Worm (Caenorhabditis elegans) whole organism, L2 larva: ENCODE measurements around the gene K01A2.5.

Experiments used
- R02D3.7 ChIP-seq: fragments of 150-350 bp; optimal IDR thresholded peaks from 2 replicates; lab custom pipeline; 2014; ENCODE audit warnings: missing biosample characterization, missing genetic modification characterization
- Y55F3AM.14 ChIP-seq: fragments of 200-800 bp; sonication (Bioruptor generic); optimal IDR thresholded peaks from 2 replicates; lab custom pipeline; 2018; ENCODE audit warnings: mild to moderate bottlenecking, missing genetic modification characterization, missing compliant biosample characterization
- ZK546.5 ChIP-seq: sonication (generic microtip); optimal IDR thresholded peaks from 2 replicates; lab custom pipeline; 2017; ENCODE audit warnings: missing biosample characterization, missing genetic modification characterization
- alr-1 ChIP-seq: fragments of 150-350 bp; optimal IDR thresholded peaks from 2 replicates; lab custom pipeline; 2014; ENCODE audit warnings: missing biosample characterization, missing genetic modification characterization
- aly-2 ChIP-seq: fragments of 150-350 bp; optimal IDR thresholded peaks from 2 replicates; lab custom pipeline; 2014; ENCODE audit warnings: missing biosample characterization, missing genetic modification characterization
- blmp-1 ChIP-seq: sonication (generic microtip); optimal IDR thresholded peaks from 2 replicates; lab custom pipeline; 2017; ENCODE audit warnings: missing genetic modification characterization, mild to moderate bottlenecking, missing compliant biosample characterization, antibody characterized with exemption, moderate library complexity; ENCODE audit not compliant: insufficient read depth
- crh-2 ChIP-seq: sonication (generic microtip); optimal IDR thresholded peaks from 2 replicates; lab custom pipeline; 2017; ENCODE audit warnings: missing biosample characterization, missing genetic modification characterization
- elt-1 ChIP-seq: fragments of 150-350 bp; optimal IDR thresholded peaks from 2 replicates; lab custom pipeline; 2014; ENCODE audit warnings: missing biosample characterization, missing genetic modification characterization
- elt-3 ChIP-seq: sonication (generic microtip); optimal IDR thresholded peaks from 2 replicates; lab custom pipeline; 2017; ENCODE audit warnings: missing biosample characterization, missing genetic modification characterization
- fos-1 ChIP-seq: fragments of 150-350 bp; optimal IDR thresholded peaks from 2 replicates; lab custom pipeline; 2014; ENCODE audit warnings: missing biosample characterization, missing genetic modification characterization
- lin-11 ChIP-seq: fragments of 150-350 bp; sonication (generic microtip); optimal IDR thresholded peaks from 2 replicates; lab custom pipeline; 2014; ENCODE audit warnings: missing biosample characterization, missing genetic modification characterization, inconsistent platforms, mixed read lengths
- lin-13 ChIP-seq: fragments of 150-350 bp; optimal IDR thresholded peaks from 2 replicates; lab custom pipeline; 2014; ENCODE audit warnings: missing biosample characterization, missing genetic modification reagents, missing genetic modification characterization
- lin-39 ChIP-seq: fragments of 150-350 bp; optimal IDR thresholded peaks from 2 replicates; lab custom pipeline; 2014; ENCODE audit warnings: missing biosample characterization, missing genetic modification reagents, missing genetic modification characterization
- lsy-2 ChIP-seq, 2 experiments: fragments of 150-350 bp in 1 of 2; sonication (generic microtip) in 1 of 2; optimal IDR thresholded peaks; 2 replicates each; lab custom pipeline; 2014 to 2017; ENCODE audit warnings: missing biosample characterization in 2 of 2, missing genetic modification characterization in 2 of 2
- mab-5 ChIP-seq: fragments of 150-350 bp; optimal IDR thresholded peaks from 2 replicates; lab custom pipeline; 2014; ENCODE audit warnings: missing biosample characterization, missing genetic modification characterization
- mbf-1 ChIP-seq: sonication (generic microtip); optimal IDR thresholded peaks from 2 replicates; lab custom pipeline; 2017; ENCODE audit warnings: missing biosample characterization, missing genetic modification characterization
- nhr-10 ChIP-seq: sonication (generic microtip); optimal IDR thresholded peaks from 2 replicates; lab custom pipeline; 2017; ENCODE audit warnings: missing biosample characterization, missing genetic modification characterization
- nhr-11 ChIP-seq: fragments of 150-350 bp; optimal IDR thresholded peaks from 2 replicates; lab custom pipeline; 2014; ENCODE audit warnings: missing biosample characterization, missing genetic modification characterization
- nhr-12 ChIP-seq: fragments of 150-350 bp; optimal IDR thresholded peaks from 2 replicates; lab custom pipeline; 2014; ENCODE audit warnings: missing biosample characterization, missing genetic modification characterization
- nhr-129 ChIP-seq: fragments of 150-350 bp; optimal IDR thresholded peaks from 2 replicates; lab custom pipeline; 2014; ENCODE audit warnings: missing biosample characterization, missing genetic modification characterization
- nhr-21 ChIP-seq: fragments of 150-350 bp; optimal IDR thresholded peaks from 2 replicates; lab custom pipeline; 2014; ENCODE audit warnings: missing biosample characterization, missing genetic modification characterization
- nhr-23 ChIP-seq: fragments of 150-350 bp; optimal IDR thresholded peaks from 2 replicates; lab custom pipeline; 2014; ENCODE audit warnings: missing biosample characterization, missing genetic modification reagents, missing genetic modification characterization
- nhr-6 ChIP-seq: fragments of 150-350 bp; optimal IDR thresholded peaks from 2 replicates; lab custom pipeline; 2014; ENCODE audit warnings: missing biosample characterization, missing genetic modification characterization
- nhr-77 ChIP-seq: fragments of 150-350 bp; optimal IDR thresholded peaks from 2 replicates; lab custom pipeline; 2014; ENCODE audit warnings: missing biosample characterization, missing genetic modification characterization
- peb-1 ChIP-seq: fragments of 150-350 bp; optimal IDR thresholded peaks from 2 replicates; lab custom pipeline; 2014; ENCODE audit warnings: missing biosample characterization, missing genetic modification characterization
- sem-4 ChIP-seq: fragments of 150-350 bp; optimal IDR thresholded peaks from 2 replicates; lab custom pipeline; 2014; ENCODE audit warnings: missing biosample characterization, missing genetic modification reagents, missing genetic modification characterization
- skn-1 ChIP-seq: sonication (generic microtip); optimal IDR thresholded peaks from 2 replicates; lab custom pipeline; 2017; ENCODE audit warnings: missing biosample characterization, missing genetic modification characterization
- sma-3 ChIP-seq: sonication (generic microtip); optimal IDR thresholded peaks from 2 replicates; lab custom pipeline; 2016; ENCODE audit warnings: missing genetic modification reagents, missing genetic modification characterization, missing compliant biosample characterization
- sma-9 ChIP-seq, 2 experiments: fragments of 150-350 bp in 1 of 2; sonication (generic microtip) in 1 of 2; optimal IDR thresholded peaks; 2 replicates each; lab custom pipeline; 2014 to 2016; ENCODE audit warnings: missing genetic modification characterization in 2 of 2, mild to moderate bottlenecking in 1 of 2, missing biosample characterization in 1 of 2, missing compliant biosample characterization in 1 of 2, missing genetic modification reagents in 1 of 2, moderate library complexity in 1 of 2
- snpc-4 ChIP-seq: fragments of 150-350 bp; optimal IDR thresholded peaks from 2 replicates; lab custom pipeline; 2014; ENCODE audit warnings: missing biosample characterization, missing genetic modification characterization
- unc-39 ChIP-seq: fragments of 150-350 bp; optimal IDR thresholded peaks from 2 replicates; lab custom pipeline; 2014; ENCODE audit warnings: missing biosample characterization, missing genetic modification characterization
- unc-55 ChIP-seq: fragments of 150-350 bp; sonication (generic microtip); optimal IDR thresholded peaks from 3 replicates; lab custom pipeline; 2014; ENCODE audit warnings: missing biosample characterization, missing genetic modification reagents, missing genetic modification characterization
- ztf-1 ChIP-seq: fragments of 200-800 bp; sonication (Bioruptor generic); conservative IDR thresholded peaks from 2 replicates; pipeline ENCODE4 v1.3.6; 2022; ENCODE audit warnings: missing genetic modification characterization, missing compliant biosample characterization
- ztf-4 ChIP-seq: fragments of 150-350 bp; optimal IDR thresholded peaks from 2 replicates; lab custom pipeline; 2014; ENCODE audit warnings: missing biosample characterization, missing genetic modification characterization

The K01A2.5 gene

ce11 chrII:288705-289205 lies 12.3 kb upstream of the K01A2.5 start, which contains the start of gene mrpl-41:
Gene mrpl-41 (plus strand): TSS chrII:288939.
- TF ChIP-seq lin-39 (no peak), Y55F3AM.14 (GFP tag; lab: Kevin White, UChicago) (peak; percentile 12), ztf-4 (tag; lab: Kevin White, UChicago) (no peak), ZK546.5 (tag; lab: Kevin White, UChicago) (no peak)

ce11 chrII:290282-290681 lies 10.8 kb upstream of the K01A2.5 start, which contains the start of gene djr-1.1:
Gene djr-1.1 (plus strand): TSS chrII:290582.
- TF ChIP-seq nhr-12 (tag; lab: Kevin White, UChicago), result no peak
- TF ChIP-seq nhr-10, result no peak
- TF ChIP-seq ztf-1 (GFP tag; lab: Robert Waterston, UW), result no peak
- no peak for TF ChIP-seq lsy-2 (tag; optimal IDR thresholded peaks at IDR 0.05; lab: Kevin White, UChicago)
- no peak for TF ChIP-seq skn-1 (tag; lab: Kevin White, UChicago)

DNA sequence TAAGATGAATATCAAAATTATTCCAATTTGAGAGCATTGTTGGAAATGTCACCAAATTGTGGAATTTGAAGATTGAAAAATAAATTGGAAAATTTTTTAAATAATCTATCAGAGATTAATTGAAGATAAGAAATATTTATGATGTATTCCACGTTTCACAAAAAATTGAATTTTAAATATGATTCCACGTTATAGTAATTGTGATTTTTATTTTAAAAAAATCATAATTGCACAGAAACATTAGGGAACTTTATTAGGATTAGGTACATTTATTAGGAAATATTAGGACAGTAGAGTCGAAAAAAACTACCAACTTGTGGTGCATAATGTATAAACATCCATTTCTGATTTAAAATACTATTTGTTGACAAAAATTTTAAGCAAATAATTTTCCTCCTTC lies 6.5 kb upstream of the K01A2.5 start, which contains the start of gene B0432.11:
Gene B0432.11 (minus strand): TSS at position 101 of the 400 bp plus-strand sequence.
- TF ChIP-seq nhr-129, result no peak
- no peak for TF ChIP-seq blmp-1 (tag; lab: Kevin White, UChicago)
- TF ChIP-seq unc-39 (tag; lab: Kevin White, UChicago), result no peak
- no peak for TF ChIP-seq alr-1
- no peak for TF ChIP-seq lsy-2 (tag; optimal IDR thresholded peaks at IDR 0.05; lab: Kevin White, UChicago)
- TF ChIP-seq elt-1 (tag; lab: Kevin White, UChicago), result no peak
- no peak for TF ChIP-seq lin-13 (GFP tag; lab: Kevin White, UChicago)
- TF ChIP-seq fos-1 (tag; lab: Kevin White, UChicago), result no peak
- no peak for TF ChIP-seq lin-11 (tag; lab: Kevin White, UChicago)
- no peak for TF ChIP-seq R02D3.7 (tag; lab: Kevin White, UChicago)
- no peak for TF ChIP-seq nhr-23 (tag; lab: Kevin White, UChicago)
- no peak for TF ChIP-seq mab-5 (tag; lab: Kevin White, UChicago)
- no peak for TF ChIP-seq mbf-1 (tag; lab: Kevin White, UChicago)

DNA sequence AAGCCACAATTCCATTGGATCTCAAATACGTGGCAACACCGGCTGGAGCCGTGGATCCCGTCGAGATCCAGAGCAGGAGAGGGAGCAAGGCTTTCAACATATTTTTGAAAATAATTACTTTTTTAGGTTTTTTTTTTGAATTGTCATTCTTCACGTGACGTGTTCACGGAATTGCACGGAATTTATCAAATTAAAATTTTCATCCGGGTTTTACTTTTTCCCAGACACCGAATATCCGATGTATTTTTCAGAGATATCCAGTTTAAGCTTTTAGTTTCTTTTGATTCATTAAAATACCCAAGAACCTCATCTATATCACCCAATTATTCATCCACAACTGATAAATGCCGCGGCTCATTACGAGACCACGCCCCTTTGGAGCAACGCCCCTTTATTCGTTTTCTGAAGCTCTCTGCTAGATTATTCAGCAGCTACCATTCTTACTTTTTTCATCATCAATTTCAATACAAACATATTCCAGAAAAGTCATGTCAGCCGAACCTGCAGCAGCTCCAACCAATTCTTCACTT lies 4.1 kb upstream of the K01A2.5 start, which contains the start of the genes clec-117 and B0432.1:
Gene clec-117 (minus strand): TSS at position 101 of the 530 bp plus-strand sequence.
Gene B0432.1 (plus strand): TSS at position 480 of the 530 bp plus-strand sequence.
- TF ChIP-seq alr-1, result no peak

DNA sequence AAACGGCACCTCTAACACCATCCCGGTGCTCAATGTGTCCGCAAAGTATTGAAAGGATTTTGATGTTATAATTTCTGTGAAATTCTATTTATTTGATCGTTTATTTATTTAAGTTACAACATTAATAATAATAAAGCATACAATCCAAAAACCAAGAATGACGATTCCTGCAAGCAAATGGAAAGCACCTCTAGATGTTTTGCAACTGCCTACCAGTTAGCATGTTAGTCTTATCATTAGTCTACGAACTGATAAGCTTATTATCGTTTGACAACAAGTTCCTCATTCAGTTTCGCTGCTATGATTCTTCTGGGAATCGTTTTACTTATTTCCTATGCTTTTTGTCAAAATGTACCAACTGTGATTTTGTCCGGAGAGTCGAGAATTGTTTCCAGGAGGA lies 1.4 kb upstream of the K01A2.5 start, which contains the start of gene K01A2.6:
Gene K01A2.6 (plus strand): TSS at position 301 of the 400 bp plus-strand sequence.
- TF ChIP-seq snpc-4 (tag; lab: Kevin White, UChicago) (no peak), aly-2 (no peak), mab-5 (tag; lab: Kevin White, UChicago) (no peak), nhr-23 (tag; lab: Kevin White, UChicago) (no peak), unc-55 (GFP tag; lab: Kevin White, UChicago) (no peak), elt-3 (tag; lab: Kevin White, UChicago) (no peak), nhr-11 (tag; lab: Kevin White, UChicago) (no peak), nhr-77 (tag; lab: Kevin White, UChicago) (no peak), crh-2 (tag; lab: Kevin White, UChicago) (no peak), sem-4 (tag; lab: Kevin White, UChicago) (no peak), peb-1 (no peak), unc-39 (tag; lab: Kevin White, UChicago) (no peak), nhr-21 (tag; lab: Kevin White, UChicago) (no peak), sma-9 (GFP tag; optimal IDR thresholded peaks at IDR 0.05; lab: Kevin White, UChicago) (no peak), sma-9 (tag; optimal IDR thresholded peaks at IDR 0.05; lab: Kevin White, UChicago) (no peak), nhr-6 (tag; lab: Kevin White, UChicago) (no peak), ztf-4 (tag; lab: Kevin White, UChicago) (no peak), R02D3.7 (tag; lab: Kevin White, UChicago) (no peak), nhr-129 (no peak), sma-3 (GFP tag; lab: Kevin White, UChicago) (no peak), skn-1 (tag; lab: Kevin White, UChicago) (no peak)
